Fruit fly (Drosophila melanogaster): ENCODE results near the gene ACXD.

The ACXD gene

DNA sequence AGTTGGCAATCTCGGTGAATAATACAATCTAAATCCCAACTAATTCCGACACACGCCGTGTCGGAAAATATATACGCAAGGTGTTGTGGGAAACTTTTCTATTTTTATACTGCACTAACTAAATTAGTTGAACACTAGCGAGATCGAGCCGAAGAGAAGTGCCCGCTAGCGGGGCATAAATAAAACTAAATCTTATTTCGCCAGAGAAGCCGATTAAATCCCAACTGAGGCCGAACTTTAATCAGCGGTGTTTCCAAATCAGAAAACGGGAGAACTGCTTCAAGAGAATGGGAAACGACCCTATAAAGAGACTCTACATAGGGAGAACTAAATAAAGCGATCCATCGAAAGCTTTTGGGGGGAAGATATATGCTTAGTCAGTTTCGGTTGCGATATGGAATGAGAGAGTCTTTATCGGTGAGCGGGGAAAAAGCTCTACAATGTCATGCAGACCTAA, 45.4 kb upstream of the ACXD start, which contains the start of gene CG5707 (continued):
- TF ChIP-seq sens-2 (GFP tag; IDR thresholded peaks at IDR 0.05) (peak; percentile 19; the same call in 1 of the 2 replicates), Hr78 (GFP tag; optimal IDR thresholded peaks at IDR 0.05) (peak in 1 of 2 experiments; percentile 76), ftz-f1 (GFP tag; optimal IDR thresholded peaks at IDR 0.05) (peak; percentile 45), CG2129 (GFP tag; IDR thresholded peaks at IDR 0.05; ENCODE audit: partially characterized antibody) (no peak)

DNA sequence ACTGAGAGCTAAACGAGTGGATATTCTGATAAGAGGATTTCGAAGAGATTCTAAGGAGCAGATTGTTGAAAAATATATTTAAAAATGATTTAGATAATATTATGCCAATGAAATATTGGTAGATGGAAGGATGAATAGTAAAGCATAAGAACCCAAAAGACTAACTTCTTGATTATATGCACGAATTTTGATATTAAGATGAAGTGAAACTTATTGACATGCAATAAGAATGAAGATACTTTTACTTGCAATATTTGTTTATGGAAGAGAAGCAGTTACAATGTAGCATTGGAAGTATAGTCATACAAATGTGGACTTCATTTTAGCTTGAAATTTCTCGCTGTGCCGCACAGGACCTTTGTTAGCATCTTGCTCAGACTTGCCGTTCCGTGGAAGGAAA, 40.7 kb upstream of the ACXD start, which contains the start of gene CG8960:
Gene CG8960, plus strand, starts transcription at position 301 of the 400 bp plus-strand sequence.
- TF ChIP-seq Elba2 (GFP tag; optimal IDR thresholded peaks at IDR 0.05) (peak; percentile 50), CG10565 (GFP tag; optimal IDR thresholded peaks at IDR 0.05) (no peak)

DNA sequence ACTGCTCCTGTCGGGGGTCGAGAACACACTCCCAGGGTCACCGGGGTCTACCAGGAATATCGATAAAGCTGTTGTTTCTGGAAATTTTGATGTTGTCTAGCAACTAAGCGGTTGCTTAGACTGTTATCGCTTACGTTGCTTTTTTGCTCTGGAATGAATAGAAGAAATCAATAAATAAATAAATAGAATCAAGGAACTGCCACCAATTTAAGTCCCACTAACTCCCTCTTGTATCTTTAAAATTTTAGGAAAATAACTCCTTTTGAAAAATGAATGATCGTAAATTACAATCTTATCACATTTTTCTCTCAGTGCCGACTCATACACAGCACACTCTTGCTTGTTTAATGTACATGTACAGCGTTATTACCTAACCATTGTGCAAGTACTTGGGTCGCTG, 25.0 kb upstream of the ACXD start, which contains the start of gene CG15878:
Gene CG15878, minus strand, starts transcription at position 101 of the 400 bp plus-strand sequence.
- TF ChIP-seq CG11456 (GFP tag; IDR thresholded peaks at IDR 0.05) (no peak), CG17802 (tag; optimal IDR thresholded peaks at IDR 0.05) (no peak), B-H2 (GFP tag; optimal IDR thresholded peaks at IDR 0.05) (no peak), CG30403 (GFP tag; optimal IDR thresholded peaks at IDR 0.05) (no peak), CG15601 (tag; optimal IDR thresholded peaks at IDR 0.05) (no peak), CG17328 (GFP tag; IDR thresholded peaks at IDR 0.05) (no peak), pfk (GFP tag; optimal IDR thresholded peaks at IDR 0.05) (no peak), Optix (GFP tag; IDR thresholded peaks at IDR 0.05) (no peak)

DNA sequence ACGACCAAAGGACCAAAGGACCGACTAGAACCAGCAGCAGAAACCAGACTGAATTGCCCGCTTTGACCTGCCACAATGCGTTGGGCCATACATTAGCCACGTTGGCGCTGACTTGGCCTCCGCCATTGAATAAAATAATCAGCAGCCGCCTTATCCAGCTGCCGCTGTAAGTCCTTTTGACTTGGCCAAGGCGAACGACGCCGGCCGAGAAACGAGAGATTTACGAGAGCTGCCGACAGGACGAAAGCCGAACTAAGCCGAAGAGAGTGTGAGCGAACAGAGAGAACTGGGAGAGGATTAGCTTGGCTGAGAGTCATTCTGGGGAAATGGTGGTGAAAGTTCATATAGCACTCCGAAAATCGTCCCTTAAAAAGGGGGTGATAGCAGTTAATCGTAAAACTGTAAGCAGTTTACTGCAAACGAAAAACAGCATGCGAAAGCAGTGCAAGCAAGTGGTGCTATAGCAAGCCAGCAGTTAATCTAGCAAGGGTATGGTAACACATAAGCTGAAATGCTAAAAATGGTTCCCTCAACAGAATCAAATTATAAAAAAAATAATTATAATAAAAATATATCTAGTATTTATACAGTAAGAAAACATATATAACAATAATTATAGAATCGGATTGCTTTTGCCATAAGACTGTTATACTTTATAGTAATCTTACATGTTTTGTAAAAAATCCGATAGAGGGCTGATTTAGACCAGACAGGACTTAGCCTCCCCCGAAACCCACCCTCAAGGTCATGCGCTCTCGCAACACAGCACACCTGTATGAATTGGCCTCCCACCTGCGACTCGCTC, 8.8 kb upstream of the ACXD start:
- no peak for TF ChIP-seq br (optimal IDR thresholded peaks at IDR 0.05)
- peak; percentile 30 for TF ChIP-seq ftz-f1 (GFP tag; optimal IDR thresholded peaks at IDR 0.05)
- TF ChIP-seq seq (GFP tag; IDR thresholded peaks at IDR 0.05), result 0 out of 2 replicates have a peak, but pooled peaks have one; percentile 22
- peak; percentile 96 for TF ChIP-seq CG31365 (tag; optimal IDR thresholded peaks at IDR 0.05)
- TF ChIP-seq ci (GFP tag; IDR thresholded peaks at IDR 0.05), result 0 out of 3 replicates have a peak, but pooled peaks have one; percentile 8
- TF ChIP-seq CG12769 (tag; optimal IDR thresholded peaks at IDR 0.05), result no peak
- TF ChIP-seq stwl (tag; optimal IDR thresholded peaks at IDR 0.05), result peak; percentile 5
- peak; percentile 32 to 60 for TF ChIP-seq Trl (optimal IDR thresholded peaks at IDR 0.05)
- TF ChIP-seq Trl (GFP tag; optimal IDR thresholded peaks at IDR 0.05), result no peak
- no peak for TF ChIP-seq shn (GFP tag; optimal IDR thresholded peaks at IDR 0.05)
- TF ChIP-seq Med (GFP tag), result peak; percentile 33
- TF ChIP-seq Dfd (GFP tag; optimal IDR thresholded peaks at IDR 0.05), result peak in 1 of 2 experiments; percentile 94
- peak; percentile 97 for TF ChIP-seq Deaf1 (tag; optimal IDR thresholded peaks at IDR 0.05)
- TF ChIP-seq cato (GFP tag; optimal IDR thresholded peaks at IDR 0.05; ENCODE audit: borderline replicate concordance), result no peak
- TF ChIP-seq zfh2 (GFP tag; optimal IDR thresholded peaks at IDR 0.05), result no peak
- peak; percentile 7; the same call in 1 of the 2 replicates for TF ChIP-seq vvl (GFP tag; IDR thresholded peaks at IDR 0.05)
- TF ChIP-seq pita (GFP tag; optimal IDR thresholded peaks at IDR 0.05), result peak; percentile 17
- TF ChIP-seq CTCF (GFP tag; optimal IDR thresholded peaks at IDR 0.05), result peak; percentile 85

DNA sequence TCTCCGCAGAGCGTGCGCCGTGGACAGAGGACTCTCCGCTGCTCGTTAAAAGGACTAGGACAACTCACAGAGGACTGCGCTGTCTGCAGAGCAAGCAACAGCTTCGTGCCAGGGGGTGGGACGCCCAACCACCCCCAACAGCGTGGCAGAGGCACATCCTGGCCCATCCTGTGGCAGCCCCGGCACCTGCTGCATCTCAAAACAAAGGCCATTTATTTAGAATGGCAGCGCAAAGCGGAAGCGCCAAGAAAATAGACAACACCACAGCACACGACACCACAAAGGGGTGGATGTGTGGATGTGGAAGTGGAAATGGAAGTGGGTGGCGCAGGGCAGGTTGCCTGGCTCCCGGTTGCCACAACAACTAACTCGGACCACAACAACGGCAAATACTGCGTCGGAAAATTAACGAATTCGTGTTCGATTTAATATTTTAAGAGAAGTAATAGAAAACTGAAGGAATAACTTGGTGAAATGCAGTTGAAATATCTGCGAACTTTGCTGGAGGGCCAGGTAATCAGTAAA, 8.2 kb upstream of the ACXD start, which contains the start of gene Oseg2:
Gene Oseg2, plus strand, starts transcription at position 475 of the 525 bp plus-strand sequence.
- no peak for TF ChIP-seq so (GFP tag; IDR thresholded peaks at IDR 0.05)
- no peak for TF ChIP-seq unc-4 (GFP tag; IDR thresholded peaks at IDR 0.05; ENCODE audit: partially characterized antibody)
- TF ChIP-seq schlank (tag; optimal IDR thresholded peaks at IDR 0.05), result no peak
- TF ChIP-seq CG12104 (GFP tag; optimal IDR thresholded peaks at IDR 0.05), result no peak
- peak; percentile 17; the same call in 1 of the 2 replicates for TF ChIP-seq Rfx (GFP tag; IDR thresholded peaks at IDR 0.05)
- TF ChIP-seq HLH4C (GFP tag; IDR thresholded peaks at IDR 0.05; ENCODE audit: partially characterized antibody), result 0 out of 3 replicates have a peak, but pooled peaks have one; percentile 9
- TF ChIP-seq phol (tag; optimal IDR thresholded peaks at IDR 0.05), result no peak
- TF ChIP-seq Bgb (GFP tag; IDR thresholded peaks at IDR 0.05; ENCODE audit: partially characterized antibody), result no peak
- TF ChIP-seq ewg (GFP tag; optimal IDR thresholded peaks at IDR 0.05), result peak; percentile 99
- no peak for TF ChIP-seq CG2875 (GFP tag; optimal IDR thresholded peaks at IDR 0.05)
- TF ChIP-seq CG16779 (GFP tag; IDR thresholded peaks at IDR 0.05), result peak; percentile 36; the same call in 1 of the 2 replicates
- 0 out of 4 replicates have a peak, but pooled peaks have one; percentile 53 for TF ChIP-seq chinmo (GFP tag; IDR thresholded peaks at IDR 0.05; ENCODE audit: partially characterized antibody)
